Fruit fly (Drosophila melanogaster) whole organism, embryonic: ENCODE measurements around the gene Rad60.

Source experiments
- Ada2b ChIP-seq: fragments of 200-800 bp; sonication (Bioruptor generic); IDR thresholded peaks from 2 replicates; pipeline ENCODE4 v1.3.6; 2022; ENCODE audit warnings: missing biosample characterization, missing genetic modification characterization
- CG12104 ChIP-seq: fragments of 200-800 bp; sonication (Bioruptor generic); optimal IDR thresholded peaks from 3 replicates; lab custom pipeline; 2016; ENCODE audit warnings: missing biosample characterization, missing genetic modification characterization
- CG14667 ChIP-seq: fragments of 200-800 bp; sonication (Bioruptor generic); IDR thresholded peaks from 2 replicates; pipeline ENCODE4 v1.3.6; 2022; ENCODE audit warnings: missing biosample characterization, missing genetic modification characterization
- CG17802 ChIP-seq: fragments of 200-800 bp; sonication (Bioruptor generic); optimal IDR thresholded peaks from 2 replicates; lab custom pipeline; 2018; ENCODE audit warnings: missing biosample characterization, mild to moderate bottlenecking, missing genetic modification characterization, moderate library complexity
- CG18619 ChIP-seq: fragments of 200-800 bp; sonication (Bioruptor generic); optimal IDR thresholded peaks from 3 replicates; lab custom pipeline; 2017; ENCODE audit warnings: missing biosample characterization, mild to moderate bottlenecking, missing genetic modification characterization
- CG3065 ChIP-seq: fragments of 200-800 bp; sonication (Bioruptor generic); optimal IDR thresholded peaks from 2 replicates; lab custom pipeline; 2016; ENCODE audit warnings: missing biosample characterization, missing genetic modification characterization
- CG31388 ChIP-seq: fragments of 200-800 bp; sonication (Bioruptor generic); optimal IDR thresholded peaks from 2 replicates; lab custom pipeline; 2016; ENCODE audit warnings: missing biosample characterization, missing genetic modification characterization
- CG31441 ChIP-seq: fragments of 200-800 bp; sonication (Bioruptor generic); IDR thresholded peaks from 2 replicates; pipeline ENCODE4 v1.3.6; 2022; ENCODE audit warnings: missing biosample characterization, missing genetic modification characterization
- CG3407 ChIP-seq: fragments of 200-800 bp; sonication (Bioruptor generic); optimal IDR thresholded peaks from 2 replicates; lab custom pipeline; 2018; ENCODE audit warnings: missing biosample characterization, mild to moderate bottlenecking, missing genetic modification characterization
- CG3847 ChIP-seq: fragments of 200-800 bp; sonication (Bioruptor generic); IDR thresholded peaks from 2 replicates; pipeline ENCODE4 v1.3.6; 2022; ENCODE audit warnings: missing biosample characterization, missing genetic modification characterization
- CG5245 ChIP-seq: fragments of 200-800 bp; sonication (Bioruptor generic); optimal IDR thresholded peaks from 3 replicates; lab custom pipeline; 2016; ENCODE audit warnings: missing biosample characterization, missing genetic modification characterization
- CG6813 ChIP-seq: fragments of 200-800 bp; sonication (Bioruptor generic); optimal IDR thresholded peaks from 2 replicates; lab custom pipeline; 2017; ENCODE audit warnings: missing biosample characterization, missing genetic modification characterization, mild to moderate bottlenecking, moderate library complexity, missing genetic modification reagents
- CG7271 ChIP-seq: fragments of 200-800 bp; sonication (Bioruptor generic); optimal IDR thresholded peaks from 2 replicates; lab custom pipeline; 2018; ENCODE audit warnings: missing biosample characterization, mild to moderate bottlenecking, missing genetic modification characterization, moderate library complexity
- CG7372 ChIP-seq: fragments of 200-800 bp; sonication (Bioruptor generic); IDR thresholded peaks from 2 replicates; pipeline ENCODE4 v1.3.6; 2022; ENCODE audit warnings: missing biosample characterization, missing genetic modification characterization
- CG7556 ChIP-seq: fragments of 200-800 bp; sonication (Bioruptor generic); optimal IDR thresholded peaks from 2 replicates; lab custom pipeline; 2017; ENCODE audit warnings: missing biosample characterization, mild to moderate bottlenecking, missing genetic modification characterization
- CG8944 ChIP-seq: fragments of 200-800 bp; sonication (Bioruptor generic); optimal IDR thresholded peaks from 3 replicates; lab custom pipeline; 2016; ENCODE audit warnings: missing biosample characterization, missing genetic modification characterization
- CTCF ChIP-seq: fragments of 200-800 bp; sonication (Bioruptor generic); optimal IDR thresholded peaks from 2 replicates; lab custom pipeline; 2017; ENCODE audit warnings: missing biosample characterization, mild to moderate bottlenecking, missing genetic modification characterization, moderate library complexity
- E2f1 ChIP-seq: fragments of 200-800 bp; sonication (Bioruptor generic); IDR thresholded peaks from 2 replicates; pipeline ENCODE4 v1.3.6; 2022; ENCODE audit warnings: missing biosample characterization, missing genetic modification characterization
- E2f2 ChIP-seq: fragments of 200-800 bp; sonication (Bioruptor generic); IDR thresholded peaks from 2 replicates; pipeline ENCODE4 v1.3.6; 2022; ENCODE audit warnings: missing biosample characterization, missing genetic modification characterization
- Fer1 ChIP-seq: fragments of 200-800 bp; sonication (Bioruptor generic); optimal IDR thresholded peaks from 2 replicates; lab custom pipeline; 2017; ENCODE audit warnings: missing biosample characterization, mild to moderate bottlenecking, missing genetic modification characterization
- Gsc ChIP-seq: fragments of 200-800 bp; sonication (Bioruptor generic); IDR thresholded peaks from 2 replicates; pipeline ENCODE4 v1.3.6; 2022; ENCODE audit warnings: missing biosample characterization, missing genetic modification characterization
- HLHmδ ChIP-seq: fragments of 200-800 bp; sonication (Bioruptor generic); optimal IDR thresholded peaks from 2 replicates; lab custom pipeline; 2018; ENCODE audit warnings: missing biosample characterization, mild to moderate bottlenecking, missing genetic modification characterization, moderate library complexity
- HmgD ChIP-seq: fragments of 200-800 bp; sonication (Bioruptor generic); optimal IDR thresholded peaks from 3 replicates; lab custom pipeline; 2016; ENCODE audit warnings: missing biosample characterization, missing genetic modification characterization
- Hmx ChIP-seq: fragments of 200-800 bp; sonication (Bioruptor generic); optimal IDR thresholded peaks from 2 replicates; lab custom pipeline; 2016; ENCODE audit warnings: missing biosample characterization, missing genetic modification characterization
- Hsf ChIP-seq: fragments of 200-800 bp; sonication (Bioruptor generic); optimal IDR thresholded peaks from 3 replicates; lab custom pipeline; 2016; ENCODE audit warnings: missing biosample characterization, missing genetic modification characterization
- Jarid2 ChIP-seq: fragments of 200-800 bp; sonication (Bioruptor generic); optimal IDR thresholded peaks from 3 replicates; lab custom pipeline; 2017; ENCODE audit warnings: mild to moderate bottlenecking, missing biosample characterization, missing genetic modification reagents, missing genetic modification characterization
- Lim3 ChIP-seq: fragments of 200-800 bp; sonication (Bioruptor generic); IDR thresholded peaks from 2 replicates; pipeline ENCODE4 v1.3.6; 2022; ENCODE audit warnings: missing biosample characterization, missing genetic modification characterization
- NFAT ChIP-seq: fragments of 200-800 bp; sonication (Bioruptor generic); IDR thresholded peaks from 2 replicates; pipeline ENCODE4 v1.3.6; 2022; ENCODE audit warnings: missing biosample characterization, missing genetic modification characterization
- Oaz ChIP-seq: fragments of 200-800 bp; sonication (Bioruptor generic); IDR thresholded peaks from 2 replicates; pipeline ENCODE4 v1.3.6; 2022; ENCODE audit warnings: missing biosample characterization, missing genetic modification characterization
- Opbp ChIP-seq: fragments of 200-800 bp; sonication (Bioruptor generic); IDR thresholded peaks from 3 replicates; pipeline ENCODE4 v1.3.6; 2022; ENCODE audit warnings: missing biosample characterization, missing genetic modification characterization; ENCODE audit not compliant: partially characterized antibody
- Rfx ChIP-seq: fragments of 200-800 bp; sonication (Bioruptor generic); IDR thresholded peaks from 2 replicates; pipeline ENCODE4 v1.3.6; 2022; ENCODE audit warnings: missing biosample characterization, missing genetic modification characterization
- Taf1 ChIP-seq: fragments of 200-800 bp; sonication (Bioruptor generic); IDR thresholded peaks from 2 replicates; pipeline ENCODE4 v1.3.6; 2022; ENCODE audit warnings: missing biosample characterization, missing genetic modification characterization
- Vsx1 ChIP-seq: fragments of 200-800 bp; sonication (Bioruptor generic); optimal IDR thresholded peaks from 2 replicates; lab custom pipeline; 2017; ENCODE audit warnings: missing biosample characterization, mild to moderate bottlenecking, missing genetic modification characterization, missing genetic modification reagents
- ac ChIP-seq: fragments of 200-800 bp; sonication (Bioruptor generic); optimal IDR thresholded peaks from 3 replicates; lab custom pipeline; 2017; ENCODE audit warnings: missing biosample characterization, mild to moderate bottlenecking, missing genetic modification characterization
- cg ChIP-seq: fragments of 200-800 bp; sonication (Bioruptor generic); optimal IDR thresholded peaks from 3 replicates; lab custom pipeline; 2019; ENCODE audit warnings: missing biosample characterization, mild to moderate bottlenecking, missing genetic modification characterization, moderate library complexity
- corto ChIP-seq: fragments of 200-800 bp; sonication (Bioruptor generic); optimal IDR thresholded peaks from 2 replicates; lab custom pipeline; 2016; ENCODE audit warnings: missing biosample characterization, mild to moderate bottlenecking, missing genetic modification characterization, moderate library complexity
- danr ChIP-seq: fragments of 200-800 bp; sonication (Bioruptor generic); IDR thresholded peaks from 2 replicates; pipeline ENCODE4 v1.3.6; 2022; ENCODE audit warnings: missing biosample characterization, missing genetic modification characterization
- fd64A ChIP-seq: fragments of 200-800 bp; sonication (Bioruptor generic); optimal IDR thresholded peaks from 3 replicates; lab custom pipeline; 2018; ENCODE audit warnings: missing biosample characterization, mild to moderate bottlenecking, missing genetic modification characterization
- fru ChIP-seq: fragments of >200 bp; optimal IDR thresholded peaks from 2 replicates; lab custom pipeline; 2017
- gem ChIP-seq: fragments of 200-800 bp; sonication (Bioruptor generic); optimal IDR thresholded peaks from 2 replicates; lab custom pipeline; 2019; ENCODE audit warnings: missing biosample characterization, mild to moderate bottlenecking, missing genetic modification characterization, moderate library complexity
- gsb ChIP-seq: fragments of 200-800 bp; sonication (Bioruptor generic); IDR thresholded peaks from 2 replicates; pipeline ENCODE4 v1.3.6; 2022; ENCODE audit warnings: missing biosample characterization, missing genetic modification characterization
- ham ChIP-seq: fragments of 200-800 bp; sonication (Bioruptor generic); IDR thresholded peaks from 2 replicates; pipeline ENCODE4 v1.3.6; 2022; ENCODE audit warnings: missing biosample characterization, missing genetic modification characterization
- nau ChIP-seq: fragments of 200-800 bp; sonication (Bioruptor generic); optimal IDR thresholded peaks from 3 replicates; lab custom pipeline; 2017; ENCODE audit warnings: missing biosample characterization, mild to moderate bottlenecking, missing genetic modification characterization, missing genetic modification reagents
- pan ChIP-seq, 4 experiments: fragments of >200 bp in 3 of 4; fragments of 200-800 bp in 1 of 4; sonication (Bioruptor generic) in 1 of 4; optimal IDR thresholded peaks in 3 of 4; IDR thresholded peaks in 1 of 4; 2 replicates each; pipeline versions ENCODE4 v1.3.6 to Lab custom; 2017 to 2022; ENCODE audit warnings: missing biosample characterization in 2 of 4, missing genetic modification characterization in 2 of 4, mixed read lengths in 1 of 4
- pum ChIP-seq: fragments of 200-800 bp; sonication (Bioruptor generic); optimal IDR thresholded peaks from 2 replicates; lab custom pipeline; 2016; ENCODE audit warnings: missing biosample characterization, missing genetic modification characterization
- ranshi ChIP-seq: fragments of 200-800 bp; sonication (Bioruptor generic); IDR thresholded peaks from 2 replicates; pipeline ENCODE4 v1.3.6; 2022; ENCODE audit warnings: missing biosample characterization, missing genetic modification characterization
- slbo ChIP-seq: fragments of 200-800 bp; sonication (Bioruptor generic); IDR thresholded peaks from 2 replicates; pipeline ENCODE4 v1.3.6; 2022; ENCODE audit warnings: missing biosample characterization, missing genetic modification characterization
- tgo ChIP-seq: fragments of 200-800 bp; sonication (Bioruptor generic); IDR thresholded peaks from 3 replicates; pipeline ENCODE4 v1.3.6; 2022; ENCODE audit warnings: missing biosample characterization, missing genetic modification characterization
- tin ChIP-seq: fragments of 200-800 bp; sonication (Bioruptor generic); optimal IDR thresholded peaks from 3 replicates; lab custom pipeline; 2016; ENCODE audit warnings: missing biosample characterization, missing genetic modification characterization
- tx ChIP-seq: fragments of 200-800 bp; sonication (Bioruptor generic); optimal IDR thresholded peaks from 2 replicates; lab custom pipeline; 2016; ENCODE audit warnings: missing biosample characterization, missing genetic modification characterization
- vnd ChIP-seq: fragments of 200-800 bp; sonication (Bioruptor generic); IDR thresholded peaks from 3 replicates; pipeline ENCODE4 v1.3.6; 2022; ENCODE audit warnings: missing biosample characterization, missing genetic modification characterization; ENCODE audit not compliant: partially characterized antibody
- zfh1 ChIP-seq: fragments of 200-800 bp; sonication (Bioruptor generic); IDR thresholded peaks from 3 replicates; pipeline ENCODE4 v1.3.6; 2022; ENCODE audit warnings: missing biosample characterization, missing genetic modification characterization

Rad60 gene

dm6 chr3R:23223151-23223810 lies 28.0 kb downstream of the Rad60 start (continued):
- TF ChIP-seq CG31388 (GFP tag; lab: Kevin White, UChicago), result no peak
- TF ChIP-seq tin (GFP tag; lab: Kevin White, UChicago), result no peak
- TF ChIP-seq zfh1 (GFP tag; lab: Robert Waterston, UW), result no peak
- TF ChIP-seq Gsc, result no peak
- no peak for TF ChIP-seq HLHmδ (GFP tag; lab: Kevin White, UChicago)
- no peak for TF ChIP-seq Jarid2
- TF ChIP-seq HmgD, result no peak
- TF ChIP-seq CG7556 (GFP tag; lab: Kevin White, UChicago), result no peak
- no peak for TF ChIP-seq gem (tag; lab: Kevin White, UChicago)
- TF ChIP-seq CG17802, result no peak
- TF ChIP-seq pan (optimal IDR thresholded peaks at IDR 0.05; lab: Kevin White, UChicago), result no peak
- TF ChIP-seq pan (GFP tag; optimal IDR thresholded peaks at IDR 0.05 in 1 of 2, IDR thresholded peaks at IDR 0.05 in 1 of 2), result no peak
- TF ChIP-seq CG7271 (tag; lab: Kevin White, UChicago), result no peak
- TF ChIP-seq Rfx (GFP tag; lab: Robert Waterston, UW), result peak; percentile 4; the same call in 1 of the 2 replicates
- TF ChIP-seq Hsf (GFP tag; lab: Kevin White, UChicago), result no peak
- no peak for TF ChIP-seq Taf1
- no peak for TF ChIP-seq Hmx (GFP tag; lab: Kevin White, UChicago)
- no peak for TF ChIP-seq E2f1 (GFP tag; lab: Robert Waterston, UW)
- TF ChIP-seq slbo, result peak; percentile 34; the same call in 1 of the 2 replicates
- TF ChIP-seq Vsx1 (GFP tag; lab: Kevin White, UChicago), result no peak
- TF ChIP-seq CG18619 (GFP tag; lab: Kevin White, UChicago), result no peak
- TF ChIP-seq fru (lab: Kevin White, UChicago), result no peak
- TF ChIP-seq tgo, result no peak
- TF ChIP-seq CG3065 (GFP tag; lab: Kevin White, UChicago), result no peak
- TF ChIP-seq Oaz (GFP tag; lab: Robert Waterston, UW), result no peak
- peak; percentile 42 for TF ChIP-seq corto (GFP tag; lab: Kevin White, UChicago)
- no peak for TF ChIP-seq CG14667 (GFP tag; lab: Robert Waterston, UW)
- TF ChIP-seq cg (GFP tag; lab: Kevin White, UChicago), result no peak
- no peak for TF ChIP-seq Opbp (GFP tag; lab: Robert Waterston, UW)
- TF ChIP-seq CG3407 (GFP tag; lab: Kevin White, UChicago), result no peak
- no peak for TF ChIP-seq CG6813 (GFP tag; lab: Kevin White, UChicago)
- TF ChIP-seq pum (GFP tag; lab: Kevin White, UChicago), result no peak
- TF ChIP-seq tx (GFP tag; lab: Kevin White, UChicago), result no peak
- no peak for TF ChIP-seq ham (GFP tag; lab: Robert Waterston, UW)
- TF ChIP-seq ac (GFP tag; lab: Kevin White, UChicago), result no peak
- 0 out of 2 replicates have a peak, but pooled peaks have one; percentile 24 for TF ChIP-seq NFAT (GFP tag; lab: Robert Waterston, UW)
- TF ChIP-seq E2f2, result no peak
- TF ChIP-seq ranshi (GFP tag; lab: Robert Waterston, UW), result no peak
- TF ChIP-seq Lim3 (GFP tag; lab: Robert Waterston, UW), result no peak
- TF ChIP-seq CG5245 (GFP tag; lab: Kevin White, UChicago), result no peak
- TF ChIP-seq CG7372, result no peak
- TF ChIP-seq Fer1, result no peak
- no peak for TF ChIP-seq CG31441 (GFP tag; lab: Robert Waterston, UW)
- no peak for TF ChIP-seq CG8944 (GFP tag; lab: Kevin White, UChicago)
- no peak for TF ChIP-seq Ada2b
- TF ChIP-seq CG3847, result no peak
- no peak for TF ChIP-seq danr (GFP tag; lab: Robert Waterston, UW)
- TF ChIP-seq CG12104 (GFP tag; lab: Kevin White, UChicago), result no peak
- TF ChIP-seq CTCF, result no peak
- TF ChIP-seq gsb (GFP tag; lab: Robert Waterston, UW), result no peak
- no peak for TF ChIP-seq fd64A (GFP tag; lab: Kevin White, UChicago)
- TF ChIP-seq vnd (GFP tag; lab: Robert Waterston, UW), result no peak
- no peak for TF ChIP-seq nau (GFP tag; lab: Kevin White, UChicago)
